Fruit fly (Drosophila melanogaster): ENCODE measurements around the gene ATPsynbetaL.
A peak's percentile ranks its signal among the peaks of the same experiment; 100 is the strongest.

Gene ATPsynbetaL

dm6 chr3L:16105528-16105927 is 7.9 kb downstream of the ATPsynbetaL start, which contains the start of the genes IntS9 and CG43295 (continued):
- peak; percentile 33 for TF ChIP-seq CG3838 (GFP tag; optimal IDR thresholded peaks at IDR 0.05)
- TF ChIP-seq Ptx1 (GFP tag; IDR thresholded peaks at IDR 0.05), result peak; percentile 88
- peak; percentile 89 for TF ChIP-seq Chrac-16 (GFP tag; optimal IDR thresholded peaks at IDR 0.05)
- peak; percentile 88 for TF ChIP-seq pum (GFP tag; optimal IDR thresholded peaks at IDR 0.05)
- TF ChIP-seq MTF-1 (GFP tag; optimal IDR thresholded peaks at IDR 0.05; ENCODE audit: borderline replicate concordance), result no peak
- no peak for TF ChIP-seq hb (GFP tag; IDR thresholded peaks at IDR 0.05; ENCODE audit: partially characterized antibody)
- peak; percentile 19 for TF ChIP-seq CG6683 (GFP tag; optimal IDR thresholded peaks at IDR 0.05)
- TF ChIP-seq H2.0 (GFP tag; IDR thresholded peaks at IDR 0.05), result peak; percentile 84
- peak; percentile 92 for TF ChIP-seq CG34422 (GFP tag; IDR thresholded peaks at IDR 0.05)
- peak; percentile 35 for TF ChIP-seq CG34376 (GFP tag; optimal IDR thresholded peaks at IDR 0.05)
- TF ChIP-seq chm (GFP tag; IDR thresholded peaks at IDR 0.05), result peak; percentile 91
- peak; percentile 66 for TF ChIP-seq Taf1 (GFP tag; IDR thresholded peaks at IDR 0.05)
- peak; percentile 93 for TF ChIP-seq scrt (GFP tag; optimal IDR thresholded peaks at IDR 0.05)
- TF ChIP-seq HLHmδ (GFP tag; optimal IDR thresholded peaks at IDR 0.05), result no peak
- TF ChIP-seq CG18599 (GFP tag; optimal IDR thresholded peaks at IDR 0.05), result peak; percentile 84
- TF ChIP-seq CG1647 (GFP tag; optimal IDR thresholded peaks at IDR 0.05), result peak; percentile 70
- TF ChIP-seq CG6272 (GFP tag; IDR thresholded peaks at IDR 0.05), result peak; percentile 77
- TF ChIP-seq CG3163 (GFP tag; optimal IDR thresholded peaks at IDR 0.05), result peak; percentile 73
- peak; percentile 83 for TF ChIP-seq CG18476 (GFP tag; optimal IDR thresholded peaks at IDR 0.05)
- TF ChIP-seq seq (GFP tag; IDR thresholded peaks at IDR 0.05), result peak; percentile 79
- TF ChIP-seq Meics (GFP tag; optimal IDR thresholded peaks at IDR 0.05), result peak; percentile 69
- TF ChIP-seq hbn (GFP tag; IDR thresholded peaks at IDR 0.05; ENCODE audit: partially characterized antibody), result no peak
- peak; percentile 62 for TF ChIP-seq NK7.1 (GFP tag; optimal IDR thresholded peaks at IDR 0.05)
- peak; percentile 80 for TF ChIP-seq CG11456 (GFP tag; IDR thresholded peaks at IDR 0.05)
- TF ChIP-seq CG42726 (GFP tag; IDR thresholded peaks at IDR 0.05; ENCODE audit: partially characterized antibody), result no peak
- TF ChIP-seq CG1792 (GFP tag; optimal IDR thresholded peaks at IDR 0.05), result peak; percentile 69
- no peak for TF ChIP-seq tna (GFP tag; IDR thresholded peaks at IDR 0.05; ENCODE audit: partially characterized antibody)
- TF ChIP-seq sima (GFP tag; optimal IDR thresholded peaks at IDR 0.05), result peak; percentile 25
- no peak for TF ChIP-seq oc (tag; optimal IDR thresholded peaks at IDR 0.05)
- peak; percentile 82 for TF ChIP-seq Rx (GFP tag; IDR thresholded peaks at IDR 0.05)
- peak; percentile 17 for TF ChIP-seq fd102C (GFP tag; optimal IDR thresholded peaks at IDR 0.05)
- TF ChIP-seq tin (GFP tag; optimal IDR thresholded peaks at IDR 0.05), result peak; percentile 90
- peak; percentile 79 for TF ChIP-seq CG14050 (GFP tag; IDR thresholded peaks at IDR 0.05)
- no peak; the same call in 2 of the 3 replicates for TF ChIP-seq sr (GFP tag; IDR thresholded peaks at IDR 0.05)
- no peak for TF ChIP-seq B-H2 (GFP tag; optimal IDR thresholded peaks at IDR 0.05)
- peak; percentile 77 for TF ChIP-seq her (GFP tag; optimal IDR thresholded peaks at IDR 0.05)
- peak; percentile 86 for TF ChIP-seq HLH3B (GFP tag; IDR thresholded peaks at IDR 0.05)
- no peak for TF ChIP-seq Kr (GFP tag; optimal IDR thresholded peaks at IDR 0.05)
- peak; percentile 67 for TF ChIP-seq slou (GFP tag; optimal IDR thresholded peaks at IDR 0.05)
- TF ChIP-seq CG7839 (tag; optimal IDR thresholded peaks at IDR 0.05), result no peak
- TF ChIP-seq eve (GFP tag; optimal IDR thresholded peaks at IDR 0.05), result no peak
- TF ChIP-seq Ets97D (GFP tag; optimal IDR thresholded peaks at IDR 0.05), result peak; percentile 71
- TF ChIP-seq ind (GFP tag; optimal IDR thresholded peaks at IDR 0.05), result peak; percentile 89
- TF ChIP-seq crc (GFP tag; optimal IDR thresholded peaks at IDR 0.05), result peak; percentile 77
- TF ChIP-seq CG31441 (GFP tag; IDR thresholded peaks at IDR 0.05), result no peak

Measured in whole organism, embryonic.